Fruit fly (Drosophila melanogaster): Measurements from ENCODE around the gene CG9967.

CG9967 gene

dm6 chr2L:2365077-2365651 is 8.0 kb upstream of the CG9967 start, which contains the start of the genes Rab5 and Axud1 (continued):
- TF ChIP-seq twi (tag; optimal IDR thresholded peaks at IDR 0.05) (no peak), org-1 (GFP tag; optimal IDR thresholded peaks at IDR 0.05) (no peak), Neu2 (GFP tag; optimal IDR thresholded peaks at IDR 0.05; ENCODE audit: borderline replicate concordance) (no peak), shn (GFP tag; optimal IDR thresholded peaks at IDR 0.05) (no peak), ara (GFP tag; IDR thresholded peaks at IDR 0.05) (no peak), Hr51 (GFP tag; optimal IDR thresholded peaks at IDR 0.05) (no peak), PHDP (tag; optimal IDR thresholded peaks at IDR 0.05) (no peak), slp2 (GFP tag; optimal IDR thresholded peaks at IDR 0.05) (no peak), CG10959 (GFP tag; IDR thresholded peaks at IDR 0.05) (no peak), Atf6 (GFP tag; IDR thresholded peaks at IDR 0.05) (no peak), jing (GFP tag; optimal IDR thresholded peaks at IDR 0.05) (no peak), CG8281 (tag; optimal IDR thresholded peaks at IDR 0.05) (no peak), pb (GFP tag; optimal IDR thresholded peaks at IDR 0.05) (no peak), MBD-R2 (GFP tag; IDR thresholded peaks at IDR 0.05) (peak; percentile 54; the same call in 1 of the 2 replicates), bab2 (GFP tag; optimal IDR thresholded peaks at IDR 0.05) (no peak), CG13287 (GFP tag; IDR thresholded peaks at IDR 0.05; ENCODE audit: partially characterized antibody) (peak; percentile 30; the same call in 1 of the 2 replicates), CG30020 (tag; optimal IDR thresholded peaks at IDR 0.05) (peak; percentile 42), ham (GFP tag; IDR thresholded peaks at IDR 0.05) (no peak), row (GFP tag; IDR thresholded peaks at IDR 0.05) (peak; percentile 25; the same call in 2 of the 3 replicates)

DNA sequence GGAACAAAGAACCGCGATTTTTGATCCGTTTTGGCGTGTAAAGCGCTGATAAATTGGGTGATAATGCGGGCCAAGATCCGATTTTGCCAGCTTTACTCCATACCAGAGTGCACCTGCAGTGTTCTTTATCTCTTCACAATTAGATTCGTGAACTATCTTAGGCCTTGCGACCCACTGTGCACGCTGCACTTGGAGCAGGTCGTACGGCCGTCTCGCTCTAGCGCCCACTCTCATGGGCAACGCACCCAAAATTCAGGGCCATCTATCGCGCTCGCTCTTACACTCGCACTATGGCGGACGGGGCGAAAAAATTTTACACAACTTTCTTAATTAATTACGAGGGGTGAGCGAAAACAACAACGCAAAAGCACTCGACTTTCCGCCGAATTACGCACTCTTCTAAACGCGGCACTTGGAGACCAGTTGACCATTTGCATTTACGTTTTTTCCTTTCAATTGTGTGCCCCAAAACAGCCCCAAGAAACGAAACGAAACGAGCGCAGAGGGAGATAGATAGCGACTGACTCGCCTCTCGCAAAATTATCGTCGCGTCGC is 7.1 kb upstream of the CG9967 start:
- no peak for TF ChIP-seq Poxn (GFP tag; IDR thresholded peaks at IDR 0.05)
- TF ChIP-seq ara (GFP tag; IDR thresholded peaks at IDR 0.05) = peak; percentile 43; the same call in 1 of the 2 replicates
- no peak for TF ChIP-seq CG4424 (GFP tag; optimal IDR thresholded peaks at IDR 0.05)
- no peak for TF ChIP-seq CG10209 (GFP tag; optimal IDR thresholded peaks at IDR 0.05)
- no peak for TF ChIP-seq CG4404 (GFP tag; IDR thresholded peaks at IDR 0.05)
- TF ChIP-seq CG7357 (GFP tag; IDR thresholded peaks at IDR 0.05) = no peak
- TF ChIP-seq ab (GFP tag; optimal IDR thresholded peaks at IDR 0.05) = no peak
- peak; percentile 39; the same call in 1 of the 3 replicates for TF ChIP-seq sr (GFP tag; IDR thresholded peaks at IDR 0.05)
- no peak for TF ChIP-seq yki (optimal IDR thresholded peaks at IDR 0.05)
- TF ChIP-seq Camta (GFP tag; optimal IDR thresholded peaks at IDR 0.05) = no peak
- TF ChIP-seq Hr39 (optimal IDR thresholded peaks at IDR 0.05) = no peak
- TF ChIP-seq fru (optimal IDR thresholded peaks at IDR 0.05) = no peak
- no peak for TF ChIP-seq Dp (GFP tag; optimal IDR thresholded peaks at IDR 0.05)
- peak; percentile 66 for TF ChIP-seq vnd (GFP tag; IDR thresholded peaks at IDR 0.05; ENCODE audit: partially characterized antibody)
- no peak for TF ChIP-seq dmrt99B (tag; optimal IDR thresholded peaks at IDR 0.05)
- peak; percentile 6 for TF ChIP-seq Jarid2 (GFP tag; optimal IDR thresholded peaks at IDR 0.05)
- TF ChIP-seq CG14860 (GFP tag; IDR thresholded peaks at IDR 0.05; ENCODE audit: partially characterized antibody) = 0 out of 3 replicates have a peak, but pooled peaks have one; percentile 28
- TF ChIP-seq tll (GFP tag; optimal IDR thresholded peaks at IDR 0.05) = peak in 1 of 2 experiments; percentile 27
- TF ChIP-seq unpg (GFP tag; optimal IDR thresholded peaks at IDR 0.05) = no peak
- TF ChIP-seq fd102C (GFP tag; optimal IDR thresholded peaks at IDR 0.05) = no peak
- no peak for TF ChIP-seq Atf3 (GFP tag; optimal IDR thresholded peaks at IDR 0.05)
- TF ChIP-seq tin (GFP tag; optimal IDR thresholded peaks at IDR 0.05) = no peak
- TF ChIP-seq bsh (GFP tag; optimal IDR thresholded peaks at IDR 0.05) = no peak
- TF ChIP-seq YL-1 (GFP tag; optimal IDR thresholded peaks at IDR 0.05) = peak; percentile 68
- peak; percentile 97 for TF ChIP-seq ftz-f1 (GFP tag; optimal IDR thresholded peaks at IDR 0.05)
- peak in 1 of 2 experiments; percentile 21 for TF ChIP-seq Trl (optimal IDR thresholded peaks at IDR 0.05)
- TF ChIP-seq Trl (GFP tag; optimal IDR thresholded peaks at IDR 0.05) = peak; percentile 20
- TF ChIP-seq gcm (GFP tag; optimal IDR thresholded peaks at IDR 0.05) = no peak
- no peak for TF ChIP-seq Dbx (GFP tag; IDR thresholded peaks at IDR 0.05)
- no peak for TF ChIP-seq CG7987 (GFP tag; optimal IDR thresholded peaks at IDR 0.05)
- TF ChIP-seq kah (GFP tag; optimal IDR thresholded peaks at IDR 0.05) = no peak
- peak; percentile 41 for TF ChIP-seq pros (GFP tag; optimal IDR thresholded peaks at IDR 0.05)
